Fruit fly (Drosophila melanogaster) whole organism, embryonic: Measurements from ENCODE around the gene Trxr1.
A peak's percentile ranks its signal among the peaks of the same experiment; 100 is the strongest.

Experiments used
- Abd-B ChIP-seq: fragments of 200-800 bp; sonication (Bioruptor generic); optimal IDR thresholded peaks from 2 replicates; lab custom pipeline; 2018; ENCODE audit warnings: missing biosample characterization, mild to moderate bottlenecking, missing genetic modification characterization, moderate library complexity
- B-H2 ChIP-seq: fragments of 200-800 bp; sonication (Bioruptor generic); optimal IDR thresholded peaks from 2 replicates; lab custom pipeline; 2018; ENCODE audit warnings: missing biosample characterization, mild to moderate bottlenecking, missing genetic modification characterization
- CG10431 ChIP-seq: fragments of 200-800 bp; sonication (Bioruptor generic); optimal IDR thresholded peaks from 3 replicates; lab custom pipeline; 2018; ENCODE audit warnings: missing biosample characterization, mild to moderate bottlenecking, missing genetic modification characterization
- CG11456 ChIP-seq: fragments of 200-800 bp; sonication (Bioruptor generic); IDR thresholded peaks from 3 replicates; pipeline ENCODE4 v1.3.6; 2022; ENCODE audit warnings: missing biosample characterization, missing genetic modification characterization
- CG11696 ChIP-seq: fragments of 200-800 bp; sonication (Bioruptor generic); IDR thresholded peaks from 2 replicates; pipeline ENCODE4 v1.3.6; 2022; ENCODE audit warnings: missing biosample characterization, missing genetic modification characterization
- CG12236 ChIP-seq: fragments of 200-800 bp; sonication (Bioruptor generic); optimal IDR thresholded peaks from 2 replicates; lab custom pipeline; 2016; ENCODE audit warnings: missing biosample characterization, missing genetic modification characterization
- CG14710 ChIP-seq: fragments of 200-800 bp; sonication (Bioruptor generic); optimal IDR thresholded peaks from 3 replicates; lab custom pipeline; 2019; ENCODE audit warnings: missing biosample characterization, mild to moderate bottlenecking, missing genetic modification characterization, moderate library complexity
- CG1647 ChIP-seq: fragments of 200-800 bp; sonication (Bioruptor generic); optimal IDR thresholded peaks from 3 replicates; lab custom pipeline; 2016; ENCODE audit warnings: missing biosample characterization, missing genetic modification characterization
- CG16863 ChIP-seq: fragments of 200-800 bp; sonication (Bioruptor generic); optimal IDR thresholded peaks from 3 replicates; lab custom pipeline; 2016; ENCODE audit warnings: missing biosample characterization, missing genetic modification characterization
- CG17385 ChIP-seq: fragments of 200-800 bp; sonication (Bioruptor generic); optimal IDR thresholded peaks from 3 replicates; lab custom pipeline; 2018; ENCODE audit warnings: missing biosample characterization, mild to moderate bottlenecking, missing genetic modification characterization
- CG2129 ChIP-seq: fragments of 200-800 bp; sonication (Bioruptor generic); IDR thresholded peaks from 2 replicates; pipeline ENCODE4 v1.3.6; 2022; ENCODE audit warnings: missing biosample characterization, missing genetic modification characterization; ENCODE audit not compliant: partially characterized antibody
- CG2712 ChIP-seq: fragments of 200-800 bp; optimal IDR thresholded peaks from 3 replicates; lab custom pipeline; 2019; ENCODE audit warnings: missing biosample characterization, mild to moderate bottlenecking, missing genetic modification characterization, moderate library complexity
- CG32532 ChIP-seq: fragments of 200-800 bp; sonication (Bioruptor generic); IDR thresholded peaks from 2 replicates; pipeline ENCODE4 v1.3.6; 2022; ENCODE audit warnings: missing biosample characterization, missing genetic modification characterization
- CG32767 ChIP-seq: fragments of 200-800 bp; sonication (Bioruptor generic); IDR thresholded peaks from 2 replicates; pipeline ENCODE4 v1.3.6; 2022; ENCODE audit warnings: missing biosample characterization, missing genetic modification characterization
- CG43689 ChIP-seq: fragments of 200-800 bp; sonication (Bioruptor generic); IDR thresholded peaks from 2 replicates; pipeline ENCODE4 v1.3.6; 2022; ENCODE audit warnings: missing biosample characterization, missing genetic modification characterization
- CG5180 ChIP-seq: fragments of 200-800 bp; sonication (Bioruptor generic); optimal IDR thresholded peaks from 3 replicates; lab custom pipeline; 2017; ENCODE audit warnings: missing biosample characterization, missing genetic modification characterization, mild to moderate bottlenecking, moderate library complexity, missing genetic modification reagents
- CG7786 ChIP-seq: fragments of 200-800 bp; sonication (Bioruptor generic); optimal IDR thresholded peaks from 2 replicates; lab custom pipeline; 2016; ENCODE audit warnings: missing biosample characterization, missing genetic modification characterization
- CG8281 ChIP-seq: fragments of 200-800 bp; sonication (Bioruptor generic); optimal IDR thresholded peaks from 2 replicates; lab custom pipeline; 2018; ENCODE audit warnings: missing biosample characterization, mild to moderate bottlenecking, missing genetic modification characterization, moderate library complexity
- CG8359 ChIP-seq: fragments of 200-800 bp; sonication (Bioruptor generic); optimal IDR thresholded peaks from 2 replicates; lab custom pipeline; 2017; ENCODE audit warnings: missing biosample characterization, mild to moderate bottlenecking, missing genetic modification characterization, borderline replicate concordance
- CG9609 ChIP-seq: fragments of 200-800 bp; sonication (Bioruptor generic); optimal IDR thresholded peaks from 3 replicates; lab custom pipeline; 2016; ENCODE audit warnings: missing biosample characterization, missing genetic modification characterization
- CrebB ChIP-seq: fragments of 200-800 bp; sonication (Bioruptor generic); optimal IDR thresholded peaks from 3 replicates; lab custom pipeline; 2018; ENCODE audit warnings: missing biosample characterization, mild to moderate bottlenecking, missing genetic modification characterization
- D19B ChIP-seq: fragments of 200-800 bp; sonication (Bioruptor generic); optimal IDR thresholded peaks from 2 replicates; lab custom pipeline; 2017; ENCODE audit warnings: missing biosample characterization, mild to moderate bottlenecking, missing genetic modification characterization
- Dip3 ChIP-seq: fragments of 200-800 bp; sonication (Bioruptor generic); optimal IDR thresholded peaks from 3 replicates; lab custom pipeline; 2016; ENCODE audit warnings: missing biosample characterization, missing genetic modification characterization
- Drgx ChIP-seq: fragments of 200-800 bp; sonication (Bioruptor generic); IDR thresholded peaks from 2 replicates; pipeline ENCODE4 v1.3.6; 2022; ENCODE audit warnings: missing biosample characterization, missing genetic modification characterization
- Fer1 ChIP-seq: fragments of 200-800 bp; sonication (Bioruptor generic); optimal IDR thresholded peaks from 2 replicates; lab custom pipeline; 2017; ENCODE audit warnings: missing biosample characterization, mild to moderate bottlenecking, missing genetic modification characterization
- HHEX ChIP-seq: fragments of 200-800 bp; sonication (Bioruptor generic); optimal IDR thresholded peaks from 3 replicates; lab custom pipeline; 2017; ENCODE audit warnings: missing biosample characterization, mild to moderate bottlenecking, missing genetic modification characterization, missing genetic modification reagents
- Hey ChIP-seq: fragments of 200-800 bp; sonication (Bioruptor generic); optimal IDR thresholded peaks from 3 replicates; lab custom pipeline; 2018; ENCODE audit warnings: missing biosample characterization, mild to moderate bottlenecking, missing genetic modification characterization
- HmgD ChIP-seq: fragments of 200-800 bp; sonication (Bioruptor generic); optimal IDR thresholded peaks from 3 replicates; lab custom pipeline; 2016; ENCODE audit warnings: missing biosample characterization, missing genetic modification characterization
- Hmr ChIP-seq: fragments of 200-800 bp; sonication (Bioruptor generic); optimal IDR thresholded peaks from 3 replicates; lab custom pipeline; 2017; ENCODE audit warnings: mild to moderate bottlenecking, missing biosample characterization, missing genetic modification reagents, missing genetic modification characterization
- Oaz ChIP-seq: fragments of 200-800 bp; sonication (Bioruptor generic); IDR thresholded peaks from 2 replicates; pipeline ENCODE4 v1.3.6; 2022; ENCODE audit warnings: missing biosample characterization, missing genetic modification characterization
- Taf1 ChIP-seq: fragments of 200-800 bp; sonication (Bioruptor generic); IDR thresholded peaks from 2 replicates; pipeline ENCODE4 v1.3.6; 2022; ENCODE audit warnings: missing biosample characterization, missing genetic modification characterization
- Xrp1 ChIP-seq: fragments of 200-800 bp; sonication (Bioruptor generic); IDR thresholded peaks from 2 replicates; pipeline ENCODE4 v1.3.6; 2022; ENCODE audit warnings: missing biosample characterization, missing genetic modification characterization
- abd-A ChIP-seq: fragments of 200-800 bp; sonication (Bioruptor generic); optimal IDR thresholded peaks from 3 replicates; lab custom pipeline; 2019; ENCODE audit warnings: missing biosample characterization, mild to moderate bottlenecking, missing genetic modification characterization, moderate library complexity
- ap ChIP-seq: fragments of 200-800 bp; sonication (Bioruptor generic); IDR thresholded peaks from 2 replicates; pipeline ENCODE4 v1.3.6; 2022; ENCODE audit warnings: missing biosample characterization, missing genetic modification characterization
- chif ChIP-seq, 2 experiments: fragments of 200-800 bp; sonication (Bioruptor generic); optimal IDR thresholded peaks; 3 replicates each; lab custom pipeline; 2016; ENCODE audit warnings: missing biosample characterization in 2 of 2, missing genetic modification characterization in 2 of 2
- crp ChIP-seq, 2 experiments: fragments of 200-800 bp; sonication (Bioruptor generic); optimal IDR thresholded peaks; 2 replicates in 1 of 2; 3 replicates in 1 of 2; lab custom pipeline; 2017; ENCODE audit warnings: missing biosample characterization in 2 of 2, missing genetic modification characterization in 2 of 2, mild to moderate bottlenecking in 1 of 2, moderate library complexity in 1 of 2
- disco-r ChIP-seq: fragments of 200-800 bp; sonication (Bioruptor generic); optimal IDR thresholded peaks from 2 replicates; lab custom pipeline; 2016; ENCODE audit warnings: missing biosample characterization, missing genetic modification characterization
- ewg ChIP-seq: fragments of 200-800 bp; sonication (Bioruptor generic); optimal IDR thresholded peaks from 3 replicates; lab custom pipeline; 2017; ENCODE audit warnings: mild to moderate bottlenecking, missing biosample characterization, missing genetic modification reagents, missing genetic modification characterization
- gce ChIP-seq: fragments of 200-800 bp; sonication (Bioruptor generic); IDR thresholded peaks from 3 replicates; pipeline ENCODE4 v1.3.6; 2022; ENCODE audit warnings: missing biosample characterization, missing genetic modification characterization
- grau ChIP-seq: fragments of 200-800 bp; optimal IDR thresholded peaks from 3 replicates; lab custom pipeline; 2019; ENCODE audit warnings: missing biosample characterization, mild to moderate bottlenecking, missing genetic modification characterization, moderate library complexity
- hb ChIP-seq: fragments of 200-800 bp; sonication (Bioruptor generic); IDR thresholded peaks from 3 replicates; pipeline ENCODE4 v1.3.6; 2022; ENCODE audit warnings: missing biosample characterization, missing genetic modification characterization; ENCODE audit not compliant: partially characterized antibody
- lilli ChIP-seq: fragments of 200-800 bp; sonication (Bioruptor generic); optimal IDR thresholded peaks from 3 replicates; lab custom pipeline; 2016; ENCODE audit warnings: missing biosample characterization, missing genetic modification characterization
- phol ChIP-seq: fragments of 200-800 bp; sonication (Bioruptor generic); optimal IDR thresholded peaks from 3 replicates; lab custom pipeline; 2018; ENCODE audit warnings: missing biosample characterization, mild to moderate bottlenecking, missing genetic modification characterization, moderate library complexity
- pum ChIP-seq: fragments of 200-800 bp; sonication (Bioruptor generic); optimal IDR thresholded peaks from 2 replicates; lab custom pipeline; 2016; ENCODE audit warnings: missing biosample characterization, missing genetic modification characterization
- sens ChIP-seq: fragments of 200-800 bp; sonication (Bioruptor generic); peaks from one replicate; lab custom pipeline; 2016; ENCODE audit warnings: missing biosample characterization, missing genetic modification characterization
- sim ChIP-seq: fragments of 200-800 bp; sonication (Bioruptor generic); IDR thresholded peaks from 2 replicates; pipeline ENCODE4 v1.3.6; 2022; ENCODE audit warnings: missing biosample characterization, missing genetic modification characterization
- sug ChIP-seq: fragments of 200-800 bp; optimal IDR thresholded peaks from 2 replicates; lab custom pipeline; 2019; ENCODE audit warnings: missing biosample characterization, mild to moderate bottlenecking, missing genetic modification characterization, moderate library complexity
- tna ChIP-seq: fragments of 200-800 bp; sonication (Bioruptor generic); IDR thresholded peaks from 2 replicates; pipeline ENCODE4 v1.3.6; 2022; ENCODE audit warnings: missing biosample characterization, missing genetic modification characterization; ENCODE audit not compliant: partially characterized antibody

Gene Trxr1

dm6 chrX:8229918-8230699, 12.2 kb upstream of the Trxr1 start (continued):
- TF ChIP-seq D19B (GFP tag; lab: Kevin White, UChicago), result peak; percentile 8
- no peak for TF ChIP-seq hb (GFP tag; lab: Robert Waterston, UW)
- no peak for TF ChIP-seq CG32532 (GFP tag; lab: Robert Waterston, UW)
- peak; percentile 43 for TF ChIP-seq disco-r (GFP tag; lab: Kevin White, UChicago)
- TF ChIP-seq CrebB, result peak; percentile 44
- peak; percentile 44 for TF ChIP-seq CG14710
- TF ChIP-seq phol (tag; lab: Kevin White, UChicago), result no peak
- no peak for TF ChIP-seq Drgx (GFP tag; lab: Robert Waterston, UW)
- TF ChIP-seq CG7786 (GFP tag; lab: Kevin White, UChicago), result peak; percentile 34
- TF ChIP-seq HmgD (GFP tag; lab: Kevin White, UChicago), result peak; percentile 13
- peak; percentile 56 for TF ChIP-seq CG8359 (GFP tag; lab: Kevin White, UChicago)
- peak; percentile 55 for TF ChIP-seq CG16863 (GFP tag; lab: Kevin White, UChicago)
- TF ChIP-seq CG1647 (GFP tag; lab: Kevin White, UChicago), result peak; percentile 15
- peak; percentile 29 to 57 for TF ChIP-seq chif (GFP tag; optimal IDR thresholded peaks at IDR 0.05; lab: Kevin White, UChicago)
- TF ChIP-seq Oaz (GFP tag; lab: Robert Waterston, UW), result no peak
- TF ChIP-seq CG17385, result peak; percentile 41
- TF ChIP-seq Hey, result peak; percentile 35
- TF ChIP-seq Hmr, result peak; percentile 73
- 0 out of 3 replicates have a peak, but pooled peaks have one; percentile 31 for TF ChIP-seq CG11456 (GFP tag; lab: Robert Waterston, UW)
- TF ChIP-seq sim (GFP tag; lab: Robert Waterston, UW), result peak; percentile 43; the same call in 1 of the 2 replicates
- peak; percentile 18 for TF ChIP-seq CG8281 (tag; lab: Kevin White, UChicago)
- peak; percentile 21 for TF ChIP-seq CG9609 (GFP tag; lab: Kevin White, UChicago)
- no peak for TF ChIP-seq CG43689 (GFP tag; lab: Robert Waterston, UW)
- TF ChIP-seq abd-A (tag; lab: Kevin White, UChicago), result no peak
- peak; percentile 68 for TF ChIP-seq HHEX
- TF ChIP-seq grau, result peak; percentile 6
- TF ChIP-seq tna (GFP tag; lab: Robert Waterston, UW), result no peak
- no peak for TF ChIP-seq Abd-B (GFP tag; lab: Kevin White, UChicago)
- TF ChIP-seq Fer1 (GFP tag; lab: Kevin White, UChicago), result peak; percentile 75
- peak; percentile 4 for TF ChIP-seq pum
- TF ChIP-seq Dip3 (GFP tag; lab: Kevin White, UChicago), result no peak
- TF ChIP-seq CG11696 (GFP tag; lab: Robert Waterston, UW), result 0 out of 2 replicates have a peak, but pooled peaks have one; percentile 8
- peak; percentile 71 for TF ChIP-seq Xrp1 (GFP tag; lab: Robert Waterston, UW)
- TF ChIP-seq CG10431 (GFP tag; lab: Kevin White, UChicago), result peak; percentile 23
- peak; percentile 67 for TF ChIP-seq CG5180
- TF ChIP-seq sens (GFP tag; lab: Kevin White, UChicago), result peak; percentile 93
- TF ChIP-seq gce (GFP tag; lab: Robert Waterston, UW), result 0 out of 3 replicates have a peak, but pooled peaks have one; percentile 17
- TF ChIP-seq Taf1 (GFP tag; lab: Robert Waterston, UW), result no peak
- peak; percentile 27 for TF ChIP-seq lilli (GFP tag; lab: Kevin White, UChicago)
- TF ChIP-seq B-H2, result peak; percentile 19
- TF ChIP-seq ap (GFP tag; lab: Robert Waterston, UW), result no peak
- TF ChIP-seq CG2129 (GFP tag; lab: Robert Waterston, UW), result no peak
- peak; percentile 24 for TF ChIP-seq CG2712
- no peak for TF ChIP-seq CG32767
- TF ChIP-seq ewg (GFP tag; lab: Kevin White, UChicago), result peak; percentile 22
- TF ChIP-seq crp (GFP tag; optimal IDR thresholded peaks at IDR 0.05; lab: Kevin White, UChicago), result peak in 1 of 2 experiments; percentile 3
- TF ChIP-seq CG12236 (GFP tag; lab: Kevin White, UChicago), result peak; percentile 46
- peak; percentile 42 for TF ChIP-seq sug (tag; lab: Kevin White, UChicago)
